Fruit fly (Drosophila melanogaster) whole organism, embryonic: ENCODE data around the gene CG17650.

ENCODE experiments used
- Abd-B ChIP-seq: fragments of 200-800 bp; sonication (Bioruptor generic); optimal IDR thresholded peaks from 2 replicates; lab custom pipeline; 2018; ENCODE audit warnings: missing biosample characterization, mild to moderate bottlenecking, missing genetic modification characterization, moderate library complexity
- CG10366 ChIP-seq: fragments of 200-800 bp; sonication (Bioruptor generic); IDR thresholded peaks from 2 replicates; pipeline ENCODE4 v1.3.6; 2022; ENCODE audit warnings: missing biosample characterization, missing genetic modification characterization
- CG10431 ChIP-seq: fragments of 200-800 bp; sonication (Bioruptor generic); optimal IDR thresholded peaks from 3 replicates; lab custom pipeline; 2018; ENCODE audit warnings: missing biosample characterization, mild to moderate bottlenecking, missing genetic modification characterization
- CG11723 ChIP-seq: fragments of 200-800 bp; sonication (Bioruptor generic); optimal IDR thresholded peaks from 2 replicates; lab custom pipeline; 2017; ENCODE audit warnings: missing biosample characterization, mild to moderate bottlenecking, missing genetic modification characterization
- CG12071 ChIP-seq: fragments of 200-800 bp; sonication (Bioruptor generic); optimal IDR thresholded peaks from 3 replicates; lab custom pipeline; 2018; ENCODE audit warnings: missing biosample characterization, mild to moderate bottlenecking, missing genetic modification characterization
- CG12104 ChIP-seq: fragments of 200-800 bp; sonication (Bioruptor generic); optimal IDR thresholded peaks from 3 replicates; lab custom pipeline; 2016; ENCODE audit warnings: missing biosample characterization, missing genetic modification characterization
- CG12299 ChIP-seq: fragments of 200-800 bp; sonication (Bioruptor generic); optimal IDR thresholded peaks from 2 replicates; lab custom pipeline; 2018; ENCODE audit warnings: missing biosample characterization, mild to moderate bottlenecking, missing genetic modification characterization
- CG12659 ChIP-seq: fragments of 200-800 bp; sonication (Bioruptor generic); optimal IDR thresholded peaks from 3 replicates; lab custom pipeline; 2017; ENCODE audit warnings: mild to moderate bottlenecking, missing biosample characterization, missing genetic modification reagents, missing genetic modification characterization
- CG12769 ChIP-seq: fragments of 200-800 bp; sonication (Bioruptor generic); optimal IDR thresholded peaks from 2 replicates; lab custom pipeline; 2019; ENCODE audit warnings: missing biosample characterization, mild to moderate bottlenecking, missing genetic modification characterization, moderate library complexity
- CG15601 ChIP-seq: fragments of 200-800 bp; sonication (Bioruptor generic); optimal IDR thresholded peaks from 3 replicates; lab custom pipeline; 2019; ENCODE audit warnings: missing biosample characterization, mild to moderate bottlenecking, missing genetic modification characterization, moderate library complexity
- CG17361 ChIP-seq: fragments of 200-800 bp; sonication (Bioruptor generic); IDR thresholded peaks from 3 replicates; pipeline ENCODE4 v1.3.6; 2022; ENCODE audit warnings: missing biosample characterization, missing genetic modification characterization
- CG2199 ChIP-seq: fragments of 200-800 bp; sonication (Bioruptor generic); IDR thresholded peaks from 3 replicates; pipeline ENCODE4 v1.3.6; 2022; ENCODE audit warnings: missing biosample characterization, missing genetic modification characterization
- CG2678 ChIP-seq: fragments of 200-800 bp; sonication (Bioruptor generic); optimal IDR thresholded peaks from 3 replicates; lab custom pipeline; 2019; ENCODE audit warnings: missing biosample characterization, mild to moderate bottlenecking, missing genetic modification characterization, moderate library complexity
- CG2875 ChIP-seq: fragments of 200-800 bp; sonication (Bioruptor generic); optimal IDR thresholded peaks from 2 replicates; lab custom pipeline; 2017; ENCODE audit warnings: missing biosample characterization, mild to moderate bottlenecking, missing genetic modification characterization, missing genetic modification reagents
- CG30020 ChIP-seq: fragments of 200-800 bp; optimal IDR thresholded peaks from 2 replicates; lab custom pipeline; 2019; ENCODE audit warnings: missing biosample characterization, mild to moderate bottlenecking, missing genetic modification characterization, moderate library complexity
- CG31388 ChIP-seq: fragments of 200-800 bp; sonication (Bioruptor generic); optimal IDR thresholded peaks from 2 replicates; lab custom pipeline; 2016; ENCODE audit warnings: missing biosample characterization, missing genetic modification characterization
- CG33213 ChIP-seq: fragments of 200-800 bp; sonication (Bioruptor generic); optimal IDR thresholded peaks from 3 replicates; lab custom pipeline; 2016; ENCODE audit warnings: missing biosample characterization, missing genetic modification characterization
- CG34224 ChIP-seq: fragments of 200-800 bp; sonication (Bioruptor generic); IDR thresholded peaks from 3 replicates; pipeline ENCODE4 v1.3.6; 2022; ENCODE audit warnings: missing biosample characterization, missing genetic modification characterization; ENCODE audit not compliant: partially characterized antibody
- CG4282 ChIP-seq: fragments of 200-800 bp; sonication (Bioruptor generic); optimal IDR thresholded peaks from 2 replicates; lab custom pipeline; 2016; ENCODE audit warnings: missing biosample characterization, missing genetic modification characterization
- CG4617 ChIP-seq: fragments of 200-800 bp; sonication (Bioruptor generic); optimal IDR thresholded peaks from 3 replicates; lab custom pipeline; 2016; ENCODE audit warnings: missing biosample characterization, missing genetic modification characterization, borderline replicate concordance
- CG6654 ChIP-seq: fragments of 200-800 bp; sonication (Bioruptor generic); optimal IDR thresholded peaks from 2 replicates; lab custom pipeline; 2017; ENCODE audit warnings: missing biosample characterization, mild to moderate bottlenecking, missing genetic modification characterization
- CG7357 ChIP-seq: fragments of 200-800 bp; sonication (Bioruptor generic); IDR thresholded peaks from 3 replicates; pipeline ENCODE4 v1.3.6; 2022; ENCODE audit warnings: missing biosample characterization, missing genetic modification characterization
- CG8290 ChIP-seq, 3 experiments: fragments of 200-800 bp; sonication (Bioruptor generic); optimal IDR thresholded peaks; 2 replicates each; lab custom pipeline; 2016 to 2019; ENCODE audit warnings: missing biosample characterization in 3 of 3, missing genetic modification characterization in 3 of 3, mild to moderate bottlenecking in 2 of 3, moderate library complexity in 1 of 3
- CG8765 ChIP-seq: fragments of 200-800 bp; sonication (Bioruptor generic); IDR thresholded peaks from 2 replicates; pipeline ENCODE4 v1.3.6; 2022; ENCODE audit warnings: missing biosample characterization, missing genetic modification characterization
- CG9609 ChIP-seq: fragments of 200-800 bp; sonication (Bioruptor generic); optimal IDR thresholded peaks from 3 replicates; lab custom pipeline; 2016; ENCODE audit warnings: missing biosample characterization, missing genetic modification characterization
- CrebB ChIP-seq: fragments of 200-800 bp; sonication (Bioruptor generic); optimal IDR thresholded peaks from 3 replicates; lab custom pipeline; 2018; ENCODE audit warnings: missing biosample characterization, mild to moderate bottlenecking, missing genetic modification characterization
- HmgD ChIP-seq: fragments of 200-800 bp; sonication (Bioruptor generic); optimal IDR thresholded peaks from 3 replicates; lab custom pipeline; 2016; ENCODE audit warnings: missing biosample characterization, missing genetic modification characterization
- Hsf ChIP-seq: fragments of 200-800 bp; sonication (Bioruptor generic); optimal IDR thresholded peaks from 3 replicates; lab custom pipeline; 2016; ENCODE audit warnings: missing biosample characterization, missing genetic modification characterization
- NfI ChIP-seq: fragments of 200-800 bp; sonication (Bioruptor generic); optimal IDR thresholded peaks from 3 replicates; lab custom pipeline; 2018; ENCODE audit warnings: missing biosample characterization, mild to moderate bottlenecking, missing genetic modification characterization, moderate library complexity
- PHDP ChIP-seq: fragments of 200-800 bp; sonication (Bioruptor generic); optimal IDR thresholded peaks from 3 replicates; lab custom pipeline; 2018; ENCODE audit warnings: missing biosample characterization, mild to moderate bottlenecking, missing genetic modification characterization, moderate library complexity
- Rfx ChIP-seq: fragments of 200-800 bp; sonication (Bioruptor generic); IDR thresholded peaks from 2 replicates; pipeline ENCODE4 v1.3.6; 2022; ENCODE audit warnings: missing biosample characterization, missing genetic modification characterization
- Spps ChIP-seq: fragments of 200-800 bp; sonication (Bioruptor generic); optimal IDR thresholded peaks from 2 replicates; lab custom pipeline; 2018; ENCODE audit warnings: missing biosample characterization, mild to moderate bottlenecking, missing genetic modification characterization
- Taf1 ChIP-seq: fragments of 200-800 bp; sonication (Bioruptor generic); IDR thresholded peaks from 2 replicates; pipeline ENCODE4 v1.3.6; 2022; ENCODE audit warnings: missing biosample characterization, missing genetic modification characterization
- Trl ChIP-seq, 3 experiments: fragments of >200 bp in 2 of 3; fragments of 200-800 bp in 1 of 3; sonication (Bioruptor generic) in 1 of 3; optimal IDR thresholded peaks; 2 replicates in 1 of 3; 3 replicates in 2 of 3; lab custom pipeline; 2016 to 2017; ENCODE audit warnings: missing biosample characterization in 1 of 3, missing genetic modification characterization in 1 of 3
- az2 ChIP-seq: fragments of 200-800 bp; sonication (Bioruptor generic); optimal IDR thresholded peaks from 3 replicates; lab custom pipeline; 2016; ENCODE audit warnings: missing biosample characterization, missing genetic modification characterization
- bsh ChIP-seq, 2 experiments: fragments of 200-800 bp; sonication (Bioruptor generic); optimal IDR thresholded peaks; 2 replicates each; lab custom pipeline; 2017 to 2018; ENCODE audit warnings: mild to moderate bottlenecking in 2 of 2, missing biosample characterization in 2 of 2, missing genetic modification characterization in 2 of 2, moderate library complexity in 1 of 2
- chn ChIP-seq: fragments of 200-800 bp; sonication (Bioruptor generic); optimal IDR thresholded peaks from 2 replicates; lab custom pipeline; 2016; ENCODE audit warnings: missing biosample characterization, missing genetic modification characterization
- crp ChIP-seq, 2 experiments: fragments of 200-800 bp; sonication (Bioruptor generic); optimal IDR thresholded peaks; 2 replicates in 1 of 2; 3 replicates in 1 of 2; lab custom pipeline; 2017; ENCODE audit warnings: missing biosample characterization in 2 of 2, missing genetic modification characterization in 2 of 2, mild to moderate bottlenecking in 1 of 2, moderate library complexity in 1 of 2
- dan ChIP-seq: fragments of 200-800 bp; sonication (Bioruptor generic); IDR thresholded peaks from 2 replicates; pipeline ENCODE4 v1.3.6; 2022; ENCODE audit warnings: missing biosample characterization, missing genetic modification characterization
- dati ChIP-seq: fragments of 200-800 bp; sonication (Bioruptor generic); IDR thresholded peaks from 2 replicates; pipeline ENCODE4 v1.3.6; 2022; ENCODE audit warnings: missing biosample characterization, missing genetic modification characterization
- disco-r ChIP-seq: fragments of 200-800 bp; sonication (Bioruptor generic); optimal IDR thresholded peaks from 2 replicates; lab custom pipeline; 2016; ENCODE audit warnings: missing biosample characterization, missing genetic modification characterization
- fd96Cb ChIP-seq: fragments of 200-800 bp; sonication (Bioruptor generic); optimal IDR thresholded peaks from 2 replicates; lab custom pipeline; 2018; ENCODE audit warnings: missing biosample characterization, mild to moderate bottlenecking, missing genetic modification characterization, moderate library complexity
- hbn ChIP-seq: fragments of 200-800 bp; sonication (Bioruptor generic); IDR thresholded peaks from 2 replicates; pipeline ENCODE4 v1.3.6; 2022; ENCODE audit warnings: missing biosample characterization, missing genetic modification characterization; ENCODE audit not compliant: partially characterized antibody
- jumu ChIP-seq: fragments of 200-800 bp; sonication (Bioruptor generic); optimal IDR thresholded peaks from 3 replicates; lab custom pipeline; 2016; ENCODE audit warnings: missing biosample characterization, missing genetic modification characterization
- odd ChIP-seq: fragments of 200-800 bp; sonication (Bioruptor generic); optimal IDR thresholded peaks from 2 replicates; lab custom pipeline; 2017; ENCODE audit warnings: missing biosample characterization, mild to moderate bottlenecking, missing genetic modification characterization
- pros ChIP-seq: fragments of 200-800 bp; sonication (Bioruptor generic); optimal IDR thresholded peaks from 3 replicates; lab custom pipeline; 2019; ENCODE audit warnings: missing biosample characterization, mild to moderate bottlenecking, missing genetic modification characterization, moderate library complexity
- tup ChIP-seq: fragments of 200-800 bp; sonication (Bioruptor generic); optimal IDR thresholded peaks from 2 replicates; lab custom pipeline; 2016; ENCODE audit warnings: missing biosample characterization, mild to moderate bottlenecking, missing genetic modification characterization, moderate library complexity
- tx ChIP-seq: fragments of 200-800 bp; sonication (Bioruptor generic); optimal IDR thresholded peaks from 2 replicates; lab custom pipeline; 2016; ENCODE audit warnings: missing biosample characterization, missing genetic modification characterization
- unpg ChIP-seq: fragments of 200-800 bp; sonication (Bioruptor generic); optimal IDR thresholded peaks from 3 replicates; lab custom pipeline; 2018; ENCODE audit warnings: missing biosample characterization, mild to moderate bottlenecking, missing genetic modification characterization, moderate library complexity
- usp ChIP-seq: fragments of >200 bp; optimal IDR thresholded peaks from 2 replicates; lab custom pipeline; 2017; ENCODE audit warnings: missing biosample characterization, missing genetic modification characterization

The CG17650 gene

dm6 chr2L:1738054-1738453 lies 20.8 kb downstream of the CG17650 start (continued):
- TF ChIP-seq CG10366 (GFP tag; lab: Robert Waterston, UW) = no peak
- peak; percentile 14 for TF ChIP-seq PHDP (tag; lab: Kevin White, UChicago)
- no peak for TF ChIP-seq CG12659 (GFP tag; lab: Kevin White, UChicago)
- TF ChIP-seq Hsf (GFP tag; lab: Kevin White, UChicago) = no peak
- TF ChIP-seq fd96Cb (tag; lab: Kevin White, UChicago) = peak; percentile 41
- no peak for TF ChIP-seq CG10431
- no peak for TF ChIP-seq hbn (GFP tag; lab: Robert Waterston, UW)
- no peak for TF ChIP-seq CG9609 (GFP tag; lab: Kevin White, UChicago)
- no peak for TF ChIP-seq CG31388
- TF ChIP-seq CG17361 = peak; percentile 39; the same call in 1 of the 3 replicates
- TF ChIP-seq Abd-B (GFP tag; lab: Kevin White, UChicago) = no peak
- no peak for TF ChIP-seq CG12769 (tag; lab: Kevin White, UChicago)
- TF ChIP-seq CG34224 (GFP tag; lab: Robert Waterston, UW) = no peak
- TF ChIP-seq CG4282 (GFP tag; lab: Kevin White, UChicago) = no peak
- TF ChIP-seq usp (GFP tag; lab: Kevin White, UChicago) = no peak
- no peak for TF ChIP-seq CG2199 (GFP tag; lab: Robert Waterston, UW)
- no peak for TF ChIP-seq jumu
- TF ChIP-seq CG33213 (GFP tag; lab: Kevin White, UChicago) = no peak
- TF ChIP-seq CG2875 (GFP tag; lab: Kevin White, UChicago) = peak; percentile 41
- TF ChIP-seq tup (GFP tag; lab: Kevin White, UChicago) = no peak
- TF ChIP-seq dan (GFP tag; lab: Robert Waterston, UW) = no peak
- TF ChIP-seq CG8290 (GFP tag; optimal IDR thresholded peaks at IDR 0.05; lab: Kevin White, UChicago) = no peak
- no peak for TF ChIP-seq CG8290 (tag; optimal IDR thresholded peaks at IDR 0.05; lab: Kevin White, UChicago)
- TF ChIP-seq CG12104 = no peak
- peak; percentile 75 for TF ChIP-seq CG15601 (tag; lab: Kevin White, UChicago)
- TF ChIP-seq CG30020 (tag; lab: Kevin White, UChicago) = no peak
- TF ChIP-seq crp (GFP tag; optimal IDR thresholded peaks at IDR 0.05; lab: Kevin White, UChicago) = no peak
- no peak for TF ChIP-seq Trl (optimal IDR thresholded peaks at IDR 0.05; lab: Kevin White, UChicago)
- no peak for TF ChIP-seq Trl (GFP tag; optimal IDR thresholded peaks at IDR 0.05; lab: Kevin White, UChicago)
- TF ChIP-seq CG12299 (tag; lab: Kevin White, UChicago) = no peak
- TF ChIP-seq CG2678 (tag; lab: Kevin White, UChicago) = peak; percentile 52
- no peak for TF ChIP-seq pros (GFP tag; lab: Kevin White, UChicago)
- no peak for TF ChIP-seq HmgD
- TF ChIP-seq CG11723 = no peak
- TF ChIP-seq CG8765 = no peak
- TF ChIP-seq NfI (GFP tag; lab: Kevin White, UChicago) = no peak
- no peak for TF ChIP-seq Spps (tag; lab: Kevin White, UChicago)
- no peak for TF ChIP-seq tx (GFP tag; lab: Kevin White, UChicago)
- no peak for TF ChIP-seq dati (GFP tag; lab: Robert Waterston, UW)
- no peak for TF ChIP-seq CrebB (tag; lab: Kevin White, UChicago)
- TF ChIP-seq az2 = peak; percentile 13
- TF ChIP-seq chn (GFP tag; lab: Kevin White, UChicago) = no peak
- TF ChIP-seq odd (GFP tag; lab: Kevin White, UChicago) = no peak
- TF ChIP-seq Taf1 (GFP tag; lab: Robert Waterston, UW) = no peak
- no peak for TF ChIP-seq CG7357 (GFP tag; lab: Robert Waterston, UW)
- no peak for TF ChIP-seq CG4617 (GFP tag; lab: Kevin White, UChicago)
- TF ChIP-seq CG12071 (GFP tag; lab: Kevin White, UChicago) = no peak
- no peak for TF ChIP-seq CG6654 (GFP tag; lab: Kevin White, UChicago)
- peak; percentile 43 for TF ChIP-seq unpg (GFP tag; lab: Kevin White, UChicago)
- TF ChIP-seq bsh (GFP tag; optimal IDR thresholded peaks at IDR 0.05; lab: Kevin White, UChicago) = peak in 1 of 2 experiments; percentile 79
- no peak for TF ChIP-seq Rfx (GFP tag; lab: Robert Waterston, UW)
- no peak for TF ChIP-seq disco-r (GFP tag; lab: Kevin White, UChicago)
